Worm (Caenorhabditis elegans) whole organism, mixed stage, embryonic: Measurements from ENCODE around the gene nhr-45.

ENCODE experiments used
- elt-1 ChIP-seq: sonication (generic microtip); optimal IDR thresholded peaks from 2 replicates; lab custom pipeline; 2017; ENCODE audit warnings: missing genetic modification characterization, mild to moderate bottlenecking, missing compliant biosample characterization, antibody characterized with exemption, moderate library complexity, borderline replicate concordance; ENCODE audit not compliant: insufficient read depth
- lsy-2 ChIP-seq: fragments of 150-350 bp; optimal IDR thresholded peaks from 2 replicates; lab custom pipeline; 2014; ENCODE audit warnings: missing biosample characterization, missing genetic modification characterization
- mep-1 ChIP-seq: fragments of 150-350 bp; optimal IDR thresholded peaks from 2 replicates; lab custom pipeline; 2017; ENCODE audit warnings: missing biosample characterization, missing genetic modification reagents, missing genetic modification characterization, inconsistent platforms
- nhr-12 ChIP-seq: fragments of 150-350 bp; optimal IDR thresholded peaks from 2 replicates; lab custom pipeline; 2014; ENCODE audit warnings: missing biosample characterization, missing genetic modification characterization
- nhr-28 ChIP-seq: fragments of 150-350 bp; optimal IDR thresholded peaks from 2 replicates; lab custom pipeline; 2014; ENCODE audit warnings: missing biosample characterization, missing genetic modification characterization
- pha-4 ChIP-seq: fragments of 150-350 bp; optimal IDR thresholded peaks from 2 replicates; lab custom pipeline; 2018; ENCODE audit warnings: missing biosample characterization, missing genetic modification reagents, missing genetic modification characterization
- snpc-4 ChIP-seq: fragments of 150-350 bp; optimal IDR thresholded peaks from 2 replicates; lab custom pipeline; 2014; ENCODE audit warnings: missing biosample characterization, missing genetic modification characterization
- unc-39 ChIP-seq: fragments of 150-350 bp; optimal IDR thresholded peaks from 2 replicates; lab custom pipeline; 2014; ENCODE audit warnings: missing biosample characterization, missing genetic modification characterization
- unc-62 ChIP-seq: fragments of 150-350 bp; optimal IDR thresholded peaks from 2 replicates; lab custom pipeline; 2014; ENCODE audit warnings: missing biosample characterization, missing genetic modification reagents, missing genetic modification characterization

- no peak for TF ChIP-seq unc-39 (tag; lab: Kevin White, UChicago)
- no peak for TF ChIP-seq nhr-12
- no peak for TF ChIP-seq mep-1 (tag; lab: Kevin White, UChicago)
- no peak for TF ChIP-seq nhr-28 (tag; lab: Kevin White, UChicago)
- no peak for TF ChIP-seq elt-1 (tag; lab: Kevin White, UChicago)
- no peak for TF ChIP-seq unc-62 (GFP tag; lab: Kevin White, UChicago)
- TF ChIP-seq lsy-2 (tag; lab: Kevin White, UChicago) = no peak
- no peak for TF ChIP-seq snpc-4 (tag; lab: Kevin White, UChicago)
- TF ChIP-seq pha-4 (tag; lab: Kevin White, UChicago) = no peak
These were observed 8.7 kb downstream of the nhr-45 start for ce11 chrX:4651428-4651827.
